Worm (Caenorhabditis elegans): ENCODE measurements around the gene col-34.

DNA sequence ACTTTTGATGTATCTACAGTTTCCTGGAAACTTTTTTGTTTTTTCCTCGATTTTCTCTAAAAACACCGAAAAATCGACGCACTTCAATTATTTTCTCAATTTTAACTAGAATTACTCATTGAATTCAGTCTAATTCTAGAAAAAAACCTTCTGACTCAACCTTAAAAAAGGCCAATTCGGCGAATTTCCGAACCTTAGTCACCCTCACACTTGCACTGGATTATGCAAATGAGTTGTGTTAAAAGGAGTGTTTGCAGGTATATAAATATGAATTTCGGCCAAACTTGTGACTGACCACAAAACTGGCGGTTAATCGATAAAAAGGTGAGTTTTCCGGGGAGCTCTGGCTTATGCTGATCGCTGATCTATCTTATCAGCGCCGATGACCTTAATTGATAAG, 2.1 kb upstream of the col-34 start, which contains the start of gene ttr-20:
- TF ChIP-seq dao-5 (tag; optimal IDR thresholded peaks at IDR 0.05) (no peak), him-1 (tag; optimal IDR thresholded peaks at IDR 0.05) (no peak), W03F9.2 (tag; optimal IDR thresholded peaks at IDR 0.05) (no peak)
